Worm (Caenorhabditis elegans): ENCODE measurements around the gene gakh-1.

The gakh-1 gene

DNA sequence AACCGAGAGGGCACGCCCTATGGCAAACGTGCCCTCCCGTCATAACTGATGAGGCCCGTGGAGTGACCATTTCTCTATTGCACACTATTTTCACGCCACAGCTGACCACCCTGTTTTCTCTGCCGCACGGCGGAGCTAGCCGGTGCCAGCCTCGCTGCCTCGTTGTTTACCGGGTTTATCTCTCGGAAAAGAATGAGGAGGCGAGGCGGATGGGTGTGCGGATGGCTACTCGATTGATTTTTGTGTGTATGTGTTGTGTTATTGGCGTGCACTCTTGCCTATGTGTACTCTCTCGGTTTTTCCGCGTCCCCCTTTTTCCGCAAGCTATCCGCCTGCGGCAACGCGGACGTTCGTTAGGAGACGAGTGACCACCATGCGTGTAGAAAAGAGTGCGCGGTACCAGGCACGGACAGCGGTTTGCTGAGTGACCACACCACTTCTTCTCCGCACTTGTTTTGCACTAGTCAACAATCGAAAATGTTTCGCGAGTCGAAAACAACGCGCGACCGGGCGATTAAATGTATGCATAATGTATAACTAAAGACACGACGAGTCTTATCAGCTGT is 29.8 kb downstream of the gakh-1 start (continued):
- peak; percentile 55 for TF ChIP-seq snu-23 (GFP tag; optimal IDR thresholded peaks at IDR 0.05)
- no peak for TF ChIP-seq elt-3 (tag; optimal IDR thresholded peaks at IDR 0.05)
- TF ChIP-seq unc-130 (tag; optimal IDR thresholded peaks at IDR 0.05) = no peak
- TF ChIP-seq nhr-85 (tag) = peak; percentile 86
- TF ChIP-seq jun-1 (tag; optimal IDR thresholded peaks at IDR 0.05) = peak; percentile 83
- no peak for TF ChIP-seq zag-1 (tag; optimal IDR thresholded peaks at IDR 0.05)
- TF ChIP-seq tlp-1 (tag; optimal IDR thresholded peaks at IDR 0.05) = no peak
- TF ChIP-seq lin-14 (GFP tag; optimal IDR thresholded peaks at IDR 0.05) = peak; percentile 92
- no peak for TF ChIP-seq nhr-84 (tag; optimal IDR thresholded peaks at IDR 0.05)
- no peak for TF ChIP-seq hpl-2 (GFP tag; optimal IDR thresholded peaks at IDR 0.05)
- peak; percentile 28 for TF ChIP-seq dsc-1 (tag; optimal IDR thresholded peaks at IDR 0.05)
- TF ChIP-seq xbp-1 (tag; optimal IDR thresholded peaks at IDR 0.05) = peak; percentile 16
- TF ChIP-seq hlh-4 (tag; optimal IDR thresholded peaks at IDR 0.05) = no peak
- TF ChIP-seq ceh-82 (tag; optimal IDR thresholded peaks at IDR 0.05) = peak; percentile 10 to 45 (median 14)
- TF ChIP-seq fkh-8 (tag; optimal IDR thresholded peaks at IDR 0.05) = peak; percentile 72
- TF ChIP-seq fkh-4 (tag; optimal IDR thresholded peaks at IDR 0.05; ENCODE audit: borderline replicate concordance) = no peak
- TF ChIP-seq egl-13 (tag; optimal IDR thresholded peaks at IDR 0.05) = peak; percentile 56
- peak; percentile 44; the same call in 1 of the 2 replicates for TF ChIP-seq nhr-19 (GFP tag; conservative IDR thresholded peaks at IDR 0.05)
- no peak for TF ChIP-seq isw-1 (GFP tag; IDR thresholded peaks at IDR 0.05)
- no peak for TF ChIP-seq pag-3 (tag; optimal IDR thresholded peaks at IDR 0.05; ENCODE audit: borderline replicate concordance, insufficient read depth)

DNA sequence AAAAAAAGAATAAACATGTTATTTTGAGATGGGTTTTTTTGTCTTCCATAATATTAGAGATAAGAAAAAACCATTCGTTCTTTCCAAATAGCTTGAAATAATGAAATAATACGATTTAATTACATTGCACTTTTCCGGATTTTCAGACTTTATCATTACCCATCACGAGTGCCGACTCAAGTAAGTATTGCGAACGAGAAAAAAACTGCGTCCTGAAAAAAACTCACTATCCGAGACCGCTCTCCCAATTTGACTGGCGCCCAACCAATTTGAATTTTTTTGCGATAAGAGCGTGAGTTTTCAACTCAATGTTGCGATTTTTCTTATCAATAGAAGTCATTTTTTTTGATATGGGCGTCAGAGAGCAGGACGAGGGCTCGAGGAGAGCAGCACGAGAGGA is 30.7 kb downstream of the gakh-1 start:
- TF ChIP-seq efl-1 (optimal IDR thresholded peaks at IDR 0.05) (no peak), efl-1 (GFP tag; optimal IDR thresholded peaks at IDR 0.05 in 1 of 2) (no peak), elt-2 (tag; optimal IDR thresholded peaks at IDR 0.05) (peak; percentile 83)

DNA sequence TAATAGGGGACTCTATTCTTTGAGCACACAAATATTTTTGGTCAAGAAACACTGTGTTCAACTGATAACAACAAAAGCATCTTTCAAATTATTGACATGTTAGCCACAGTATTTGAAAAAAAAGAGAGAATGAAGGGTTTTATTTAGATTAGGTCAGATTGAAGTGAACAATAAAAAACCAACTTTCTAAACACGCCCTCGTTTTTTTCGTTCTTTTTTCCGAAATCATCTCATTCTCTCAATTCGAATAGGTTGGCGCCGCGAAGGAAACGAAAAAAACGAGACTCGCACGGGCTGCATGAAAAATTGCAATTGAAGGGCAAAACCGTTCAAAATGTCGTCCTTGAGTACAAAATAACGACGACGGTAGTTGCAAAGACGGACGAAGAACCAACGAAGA is 32.0 kb downstream of the gakh-1 start:
- TF ChIP-seq nhr-85 (tag) = peak; percentile 84
- TF ChIP-seq dsc-1 (tag; optimal IDR thresholded peaks at IDR 0.05) = no peak
- no peak for TF ChIP-seq efl-3 (GFP tag; optimal IDR thresholded peaks at IDR 0.05)
- no peak for TF ChIP-seq mef-2 (tag; optimal IDR thresholded peaks at IDR 0.05)
- TF ChIP-seq lin-39 (tag; optimal IDR thresholded peaks at IDR 0.05) = no peak
- no peak for TF ChIP-seq pqm-1 (tag; optimal IDR thresholded peaks at IDR 0.05)
- TF ChIP-seq jun-1 (tag; optimal IDR thresholded peaks at IDR 0.05) = no peak
- TF ChIP-seq swsn-7 (tag; optimal IDR thresholded peaks at IDR 0.05) = no peak
- TF ChIP-seq lir-3 (tag; optimal IDR thresholded peaks at IDR 0.05; ENCODE audit: poor library complexity) = no peak
- no peak for TF ChIP-seq mab-9 (GFP tag; IDR thresholded peaks at IDR 0.05)
- no peak for TF ChIP-seq skn-1 (tag; optimal IDR thresholded peaks at IDR 0.05)
- no peak for TF ChIP-seq egl-13 (tag; optimal IDR thresholded peaks at IDR 0.05)
- no peak for TF ChIP-seq nhr-76 (tag; optimal IDR thresholded peaks at IDR 0.05)
- no peak for TF ChIP-seq zip-4 (GFP tag; optimal IDR thresholded peaks at IDR 0.05)
- no peak for TF ChIP-seq elt-2 (tag; optimal IDR thresholded peaks at IDR 0.05)
- no peak for TF ChIP-seq unc-98 (GFP tag; IDR thresholded peaks at IDR 0.05)
- TF ChIP-seq ama-1 (optimal IDR thresholded peaks at IDR 0.05) = no peak
- TF ChIP-seq snu-23 (GFP tag; optimal IDR thresholded peaks at IDR 0.05) = no peak
- peak; percentile 70 for TF ChIP-seq lin-14 (GFP tag; optimal IDR thresholded peaks at IDR 0.05)
- TF ChIP-seq blmp-1 (tag; optimal IDR thresholded peaks at IDR 0.05) = peak; percentile 62

DNA sequence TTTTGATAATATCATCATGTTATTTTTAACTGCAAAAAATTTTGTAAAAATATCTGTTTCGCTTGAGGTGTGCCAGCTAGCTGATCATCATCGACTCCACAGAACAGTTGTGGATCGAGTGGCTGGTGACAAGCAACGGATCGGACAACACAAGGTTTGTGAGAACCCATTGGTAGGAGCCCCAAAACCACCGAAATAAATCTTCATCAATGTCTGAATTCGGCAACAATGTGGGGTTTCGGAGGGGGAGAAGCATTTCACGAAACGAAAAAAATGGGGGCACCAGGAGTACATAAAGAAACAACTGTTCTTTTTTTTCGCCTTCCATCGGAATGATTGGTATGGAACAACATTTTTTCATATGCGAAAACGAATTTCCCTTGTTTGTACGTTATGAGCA is 33.0 kb downstream of the gakh-1 start:
- TF ChIP-seq nhr-71 (tag; optimal IDR thresholded peaks at IDR 0.05) = peak; percentile 49
- TF ChIP-seq rnt-1 (tag; optimal IDR thresholded peaks at IDR 0.05) = peak; percentile 64
- no peak for TF ChIP-seq dsc-1 (tag; optimal IDR thresholded peaks at IDR 0.05)
- TF ChIP-seq lin-14 (GFP tag; optimal IDR thresholded peaks at IDR 0.05) = peak; percentile 31
- no peak for TF ChIP-seq snpc-4 (tag; optimal IDR thresholded peaks at IDR 0.05)
- TF ChIP-seq ztf-4 (tag; optimal IDR thresholded peaks at IDR 0.05) = no peak

Measured in whole organism, L1 larva.